Fruit fly (Drosophila melanogaster) whole organism, embryonic: ENCODE measurements around the gene CG46304.

Source experiments
- Bdp1 ChIP-seq: fragments of 200-800 bp; sonication (Bioruptor generic); optimal IDR thresholded peaks from 3 replicates; lab custom pipeline; 2016; ENCODE audit warnings: missing biosample characterization, missing genetic modification characterization
- CG12942 ChIP-seq: fragments of 200-800 bp; sonication (Bioruptor generic); optimal IDR thresholded peaks from 3 replicates; lab custom pipeline; 2016; ENCODE audit warnings: missing biosample characterization, missing genetic modification characterization
- CG13123 ChIP-seq: fragments of 200-800 bp; sonication (Bioruptor generic); optimal IDR thresholded peaks from 2 replicates; lab custom pipeline; 2016; ENCODE audit warnings: missing biosample characterization, missing genetic modification characterization
- CG13287 ChIP-seq: fragments of 200-800 bp; sonication (Bioruptor generic); IDR thresholded peaks from 2 replicates; pipeline ENCODE4 v1.3.6; 2022; ENCODE audit warnings: missing biosample characterization, missing genetic modification characterization; ENCODE audit not compliant: partially characterized antibody
- CG15269 ChIP-seq: fragments of 200-800 bp; sonication (Bioruptor generic); optimal IDR thresholded peaks from 2 replicates; lab custom pipeline; 2018; ENCODE audit warnings: missing biosample characterization, mild to moderate bottlenecking, missing genetic modification characterization, moderate library complexity
- CG1602 ChIP-seq: fragments of 200-800 bp; sonication (Bioruptor generic); optimal IDR thresholded peaks from 3 replicates; lab custom pipeline; 2016; ENCODE audit warnings: missing biosample characterization, missing genetic modification characterization
- CG18262 ChIP-seq: fragments of 200-800 bp; optimal IDR thresholded peaks from 3 replicates; lab custom pipeline; 2019; ENCODE audit warnings: missing biosample characterization, mild to moderate bottlenecking, missing genetic modification characterization, moderate library complexity
- CG18476 ChIP-seq: fragments of 200-800 bp; sonication (Bioruptor generic); optimal IDR thresholded peaks from 2 replicates; lab custom pipeline; 2016; ENCODE audit warnings: missing biosample characterization, mild to moderate bottlenecking, missing genetic modification characterization
- CG18599 ChIP-seq: fragments of 200-800 bp; sonication (Bioruptor generic); optimal IDR thresholded peaks from 3 replicates; lab custom pipeline; 2017; ENCODE audit warnings: missing biosample characterization, missing genetic modification characterization, mild to moderate bottlenecking, moderate library complexity, missing genetic modification reagents
- CG2129 ChIP-seq: fragments of 200-800 bp; sonication (Bioruptor generic); IDR thresholded peaks from 2 replicates; pipeline ENCODE4 v1.3.6; 2022; ENCODE audit warnings: missing biosample characterization, missing genetic modification characterization; ENCODE audit not compliant: partially characterized antibody
- CG2875 ChIP-seq: fragments of 200-800 bp; sonication (Bioruptor generic); optimal IDR thresholded peaks from 2 replicates; lab custom pipeline; 2017; ENCODE audit warnings: missing biosample characterization, mild to moderate bottlenecking, missing genetic modification characterization, missing genetic modification reagents
- CG43689 ChIP-seq: fragments of 200-800 bp; sonication (Bioruptor generic); IDR thresholded peaks from 2 replicates; pipeline ENCODE4 v1.3.6; 2022; ENCODE audit warnings: missing biosample characterization, missing genetic modification characterization
- CG4854 ChIP-seq: fragments of 200-800 bp; sonication (Bioruptor generic); optimal IDR thresholded peaks from 2 replicates; lab custom pipeline; 2016; ENCODE audit warnings: missing biosample characterization, missing genetic modification characterization, inconsistent platforms
- CG8089 ChIP-seq: fragments of 200-800 bp; sonication (Bioruptor generic); optimal IDR thresholded peaks from 3 replicates; lab custom pipeline; 2016; ENCODE audit warnings: missing biosample characterization, missing genetic modification characterization
- CG8290 ChIP-seq, 3 experiments: fragments of 200-800 bp; sonication (Bioruptor generic); optimal IDR thresholded peaks; 2 replicates each; lab custom pipeline; 2016 to 2019; ENCODE audit warnings: missing biosample characterization in 3 of 3, missing genetic modification characterization in 3 of 3, mild to moderate bottlenecking in 2 of 3, moderate library complexity in 1 of 3
- CG8359 ChIP-seq: fragments of 200-800 bp; sonication (Bioruptor generic); optimal IDR thresholded peaks from 2 replicates; lab custom pipeline; 2017; ENCODE audit warnings: missing biosample characterization, mild to moderate bottlenecking, missing genetic modification characterization, borderline replicate concordance
- CG8924 ChIP-seq: fragments of 200-800 bp; optimal IDR thresholded peaks from 3 replicates; lab custom pipeline; 2019; ENCODE audit warnings: missing biosample characterization, mild to moderate bottlenecking, missing genetic modification characterization, moderate library complexity
- CG9609 ChIP-seq: fragments of 200-800 bp; sonication (Bioruptor generic); optimal IDR thresholded peaks from 3 replicates; lab custom pipeline; 2016; ENCODE audit warnings: missing biosample characterization, missing genetic modification characterization
- CG9932 ChIP-seq: fragments of 200-800 bp; sonication (Bioruptor generic); IDR thresholded peaks from 2 replicates; pipeline ENCODE4 v1.3.6; 2022; ENCODE audit warnings: missing biosample characterization, missing genetic modification characterization
- Dfd ChIP-seq, 2 experiments: fragments of >200 bp; optimal IDR thresholded peaks; 2 replicates each; lab custom pipeline; 2017; ENCODE audit warnings: missing biosample characterization in 2 of 2, missing genetic modification characterization in 2 of 2
- Doc3 ChIP-seq: fragments of 200-800 bp; sonication (Bioruptor generic); IDR thresholded peaks from 3 replicates; pipeline ENCODE4 v1.3.6; 2022; ENCODE audit warnings: missing biosample characterization, missing genetic modification characterization; ENCODE audit not compliant: partially characterized antibody
- HLH4C ChIP-seq: fragments of 200-800 bp; sonication (Bioruptor generic); IDR thresholded peaks from 3 replicates; pipeline ENCODE4 v1.3.6; 2022; ENCODE audit warnings: missing biosample characterization, missing genetic modification characterization; ENCODE audit not compliant: partially characterized antibody
- Hmx ChIP-seq: fragments of 200-800 bp; sonication (Bioruptor generic); optimal IDR thresholded peaks from 2 replicates; lab custom pipeline; 2016; ENCODE audit warnings: missing biosample characterization, missing genetic modification characterization
- NC2α ChIP-seq: fragments of 200-800 bp; sonication (Bioruptor generic); optimal IDR thresholded peaks from 2 replicates; lab custom pipeline; 2016; ENCODE audit warnings: missing biosample characterization, missing genetic modification characterization
- NfI ChIP-seq: fragments of 200-800 bp; sonication (Bioruptor generic); optimal IDR thresholded peaks from 3 replicates; lab custom pipeline; 2018; ENCODE audit warnings: missing biosample characterization, mild to moderate bottlenecking, missing genetic modification characterization, moderate library complexity
- Opbp ChIP-seq: fragments of 200-800 bp; sonication (Bioruptor generic); IDR thresholded peaks from 3 replicates; pipeline ENCODE4 v1.3.6; 2022; ENCODE audit warnings: missing biosample characterization, missing genetic modification characterization; ENCODE audit not compliant: partially characterized antibody
- ase ChIP-seq: fragments of 200-800 bp; sonication (Bioruptor generic); IDR thresholded peaks from 3 replicates; pipeline ENCODE4 v1.3.6; 2022; ENCODE audit warnings: missing biosample characterization, missing genetic modification characterization
- bab2 ChIP-seq: fragments of 200-800 bp; sonication (Bioruptor generic); optimal IDR thresholded peaks from 2 replicates; lab custom pipeline; 2016; ENCODE audit warnings: missing biosample characterization, missing genetic modification characterization
- caup ChIP-seq: fragments of 200-800 bp; sonication (Bioruptor generic); optimal IDR thresholded peaks from 3 replicates; lab custom pipeline; 2017; ENCODE audit warnings: missing biosample characterization, mild to moderate bottlenecking, missing genetic modification characterization, moderate library complexity; ENCODE audit not compliant: severe bottlenecking
- chinmo ChIP-seq: fragments of 200-800 bp; sonication (Bioruptor generic); IDR thresholded peaks from 4 replicates; pipeline ENCODE4 v1.3.6; 2022; ENCODE audit warnings: missing biosample characterization, missing genetic modification characterization; ENCODE audit not compliant: partially characterized antibody
- chn ChIP-seq: fragments of 200-800 bp; sonication (Bioruptor generic); optimal IDR thresholded peaks from 2 replicates; lab custom pipeline; 2016; ENCODE audit warnings: missing biosample characterization, missing genetic modification characterization
- cwo ChIP-seq: fragments of 200-800 bp; sonication (Bioruptor generic); optimal IDR thresholded peaks from 3 replicates; lab custom pipeline; 2017; ENCODE audit warnings: missing biosample characterization, missing genetic modification characterization, mild to moderate bottlenecking, moderate library complexity, missing genetic modification reagents
- danr ChIP-seq: fragments of 200-800 bp; sonication (Bioruptor generic); IDR thresholded peaks from 2 replicates; pipeline ENCODE4 v1.3.6; 2022; ENCODE audit warnings: missing biosample characterization, missing genetic modification characterization
- ems ChIP-seq: fragments of 200-800 bp; sonication (Bioruptor generic); optimal IDR thresholded peaks from 3 replicates; lab custom pipeline; 2016; ENCODE audit warnings: missing biosample characterization, missing genetic modification characterization
- en ChIP-seq: fragments of 200-800 bp; sonication (Bioruptor generic); optimal IDR thresholded peaks from 2 replicates; lab custom pipeline; 2016; ENCODE audit warnings: missing biosample characterization, missing genetic modification characterization
- eyg ChIP-seq: fragments of 200-800 bp; sonication (Bioruptor generic); optimal IDR thresholded peaks from 3 replicates; lab custom pipeline; 2016; ENCODE audit warnings: missing biosample characterization, missing genetic modification characterization
- fru ChIP-seq: fragments of >200 bp; optimal IDR thresholded peaks from 2 replicates; lab custom pipeline; 2017
- ind ChIP-seq: fragments of 200-800 bp; sonication (Bioruptor generic); optimal IDR thresholded peaks from 3 replicates; lab custom pipeline; 2016; ENCODE audit warnings: missing biosample characterization, missing genetic modification characterization
- ken ChIP-seq: fragments of 200-800 bp; sonication (Bioruptor generic); IDR thresholded peaks from 3 replicates; pipeline ENCODE4 v1.3.6; 2022; ENCODE audit warnings: missing biosample characterization, missing genetic modification characterization
- odd ChIP-seq: fragments of 200-800 bp; sonication (Bioruptor generic); optimal IDR thresholded peaks from 2 replicates; lab custom pipeline; 2017; ENCODE audit warnings: missing biosample characterization, mild to moderate bottlenecking, missing genetic modification characterization
- pan ChIP-seq, 4 experiments: fragments of >200 bp in 3 of 4; fragments of 200-800 bp in 1 of 4; sonication (Bioruptor generic) in 1 of 4; optimal IDR thresholded peaks in 3 of 4; IDR thresholded peaks in 1 of 4; 2 replicates each; pipeline versions ENCODE4 v1.3.6 to Lab custom; 2017 to 2022; ENCODE audit warnings: missing biosample characterization in 2 of 4, missing genetic modification characterization in 2 of 4, mixed read lengths in 1 of 4
- pb ChIP-seq: fragments of 200-800 bp; sonication (Bioruptor generic); optimal IDR thresholded peaks from 3 replicates; lab custom pipeline; 2016; ENCODE audit warnings: missing biosample characterization, missing genetic modification characterization
- pfk ChIP-seq: fragments of 200-800 bp; sonication (Bioruptor generic); optimal IDR thresholded peaks from 2 replicates; lab custom pipeline; 2018; ENCODE audit warnings: missing biosample characterization, mild to moderate bottlenecking, missing genetic modification characterization, moderate library complexity
- pho ChIP-seq: fragments of 200-800 bp; sonication (Bioruptor generic); optimal IDR thresholded peaks from 2 replicates; lab custom pipeline; 2016; ENCODE audit warnings: missing biosample characterization, missing genetic modification characterization
- salm ChIP-seq: fragments of 200-800 bp; sonication (Bioruptor generic); optimal IDR thresholded peaks from 2 replicates; lab custom pipeline; 2018; ENCODE audit warnings: missing biosample characterization, mild to moderate bottlenecking, missing genetic modification characterization
- sqz ChIP-seq: fragments of 200-800 bp; sonication (Bioruptor generic); optimal IDR thresholded peaks from 3 replicates; lab custom pipeline; 2018; ENCODE audit warnings: missing biosample characterization, mild to moderate bottlenecking, missing genetic modification characterization
- stwl ChIP-seq: fragments of 200-800 bp; sonication (Bioruptor generic); optimal IDR thresholded peaks from 3 replicates; lab custom pipeline; 2018; ENCODE audit warnings: missing biosample characterization, mild to moderate bottlenecking, missing genetic modification characterization, moderate library complexity
- sug ChIP-seq: fragments of 200-800 bp; optimal IDR thresholded peaks from 2 replicates; lab custom pipeline; 2019; ENCODE audit warnings: missing biosample characterization, mild to moderate bottlenecking, missing genetic modification characterization, moderate library complexity
- tap ChIP-seq: fragments of 200-800 bp; optimal IDR thresholded peaks from 3 replicates; lab custom pipeline; 2019; ENCODE audit warnings: missing biosample characterization, mild to moderate bottlenecking, missing genetic modification characterization, moderate library complexity
- tna ChIP-seq: fragments of 200-800 bp; sonication (Bioruptor generic); IDR thresholded peaks from 2 replicates; pipeline ENCODE4 v1.3.6; 2022; ENCODE audit warnings: missing biosample characterization, missing genetic modification characterization; ENCODE audit not compliant: partially characterized antibody

CG46304 gene

DNA sequence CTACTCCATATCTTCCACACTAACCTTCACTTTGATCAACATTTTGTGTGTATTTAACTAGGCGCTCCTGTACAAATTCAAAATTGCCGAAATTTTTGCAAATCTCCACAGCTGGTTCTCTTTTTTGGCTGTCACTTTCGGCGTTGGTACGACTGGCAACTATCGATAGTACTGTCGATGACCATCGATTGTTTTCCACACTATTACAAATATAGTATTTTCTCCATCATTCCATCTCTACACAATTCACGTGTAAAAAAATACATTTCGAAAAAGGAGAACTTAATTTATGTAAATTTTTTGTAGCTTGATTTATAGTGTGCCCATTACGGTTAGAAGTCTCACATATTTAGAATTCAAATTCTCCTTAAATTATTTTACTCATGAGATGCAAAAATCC, 5.6 kb downstream of the CG46304 start, which contains the start of gene Nedd8 (continued):
- TF ChIP-seq Dfd (GFP tag; optimal IDR thresholded peaks at IDR 0.05; lab: Kevin White, UChicago) (no peak), bab2 (GFP tag; lab: Kevin White, UChicago) (no peak), en (GFP tag; lab: Kevin White, UChicago) (no peak), CG13123 (GFP tag; lab: Kevin White, UChicago) (no peak), ems (no peak), odd (GFP tag; lab: Kevin White, UChicago) (no peak), tap (tag; lab: Kevin White, UChicago) (no peak), CG12942 (GFP tag; lab: Kevin White, UChicago) (no peak), CG1602 (GFP tag; lab: Kevin White, UChicago) (no peak), NfI (GFP tag; lab: Kevin White, UChicago) (no peak), CG8089 (GFP tag; lab: Kevin White, UChicago) (no peak), CG9609 (no peak), pfk (no peak), CG2129 (GFP tag; lab: Robert Waterston, UW) (peak; percentile 74), chn (no peak), danr (GFP tag; lab: Robert Waterston, UW) (no peak), fru (lab: Kevin White, UChicago) (no peak), ind (GFP tag; lab: Kevin White, UChicago) (no peak), eyg (GFP tag; lab: Kevin White, UChicago) (no peak), NC2α (no peak), Opbp (GFP tag; lab: Robert Waterston, UW) (peak; percentile 91), stwl (tag; lab: Kevin White, UChicago) (peak; percentile 89), ken (GFP tag; lab: Robert Waterston, UW) (no peak), CG9932 (GFP tag; lab: Robert Waterston, UW) (peak; percentile 30; the same call in 1 of the 2 replicates), salm (no peak), CG18262 (tag; lab: Kevin White, UChicago) (no peak), pb (GFP tag; lab: Kevin White, UChicago) (no peak), sqz (GFP tag; lab: Kevin White, UChicago) (no peak), pho (no peak), Doc3 (GFP tag; lab: Robert Waterston, UW) (peak; percentile 80), Hmx (GFP tag; lab: Kevin White, UChicago) (no peak), chinmo (peak; percentile 86; the same call in 3 of the 4 replicates), CG18599 (no peak), CG8924 (peak; percentile 10), sug (peak; percentile 16), CG8359 (GFP tag; lab: Kevin White, UChicago) (no peak), CG8290 (GFP tag; optimal IDR thresholded peaks at IDR 0.05; lab: Kevin White, UChicago) (no peak), CG8290 (tag; optimal IDR thresholded peaks at IDR 0.05; lab: Kevin White, UChicago) (peak in 1 of 2 experiments; percentile 45), CG43689 (GFP tag; lab: Robert Waterston, UW) (no peak), HLH4C (GFP tag; lab: Robert Waterston, UW) (peak; percentile 78), ase (GFP tag; lab: Robert Waterston, UW) (no peak), caup (no peak), Bdp1 (GFP tag; lab: Kevin White, UChicago) (no peak), pan (optimal IDR thresholded peaks at IDR 0.05; lab: Kevin White, UChicago) (no peak), pan (GFP tag; optimal IDR thresholded peaks at IDR 0.05 in 1 of 2, IDR thresholded peaks at IDR 0.05 in 1 of 2) (no peak), CG13287 (GFP tag; lab: Robert Waterston, UW) (peak; percentile 95), tna (GFP tag; lab: Robert Waterston, UW) (peak; percentile 69), cwo (GFP tag; lab: Kevin White, UChicago) (no peak), CG15269 (tag; lab: Kevin White, UChicago) (no peak), CG4854 (no peak), CG18476 (GFP tag; lab: Kevin White, UChicago) (no peak), CG2875 (GFP tag; lab: Kevin White, UChicago) (no peak)
